Fruit fly (Drosophila melanogaster) whole organism, embryonic: ENCODE measurements around the gene Dbx.

Source experiments
- Atf6 ChIP-seq: fragments of 200-800 bp; sonication (Bioruptor generic); IDR thresholded peaks from 2 replicates; pipeline ENCODE4 v1.3.6; 2022; ENCODE audit warnings: missing biosample characterization, missing genetic modification characterization
- CG11247 ChIP-seq: fragments of 200-800 bp; sonication (Bioruptor generic); IDR thresholded peaks from 2 replicates; pipeline ENCODE4 v1.3.6; 2022; ENCODE audit warnings: missing biosample characterization, missing genetic modification characterization
- CG12769 ChIP-seq: fragments of 200-800 bp; sonication (Bioruptor generic); optimal IDR thresholded peaks from 2 replicates; lab custom pipeline; 2019; ENCODE audit warnings: missing biosample characterization, mild to moderate bottlenecking, missing genetic modification characterization, moderate library complexity
- CG1603 ChIP-seq: fragments of 200-800 bp; sonication (Bioruptor generic); optimal IDR thresholded peaks from 2 replicates; lab custom pipeline; 2019; ENCODE audit warnings: missing biosample characterization, mild to moderate bottlenecking, missing genetic modification characterization, moderate library complexity
- CG32532 ChIP-seq: fragments of 200-800 bp; sonication (Bioruptor generic); IDR thresholded peaks from 2 replicates; pipeline ENCODE4 v1.3.6; 2022; ENCODE audit warnings: missing biosample characterization, missing genetic modification characterization
- CG3847 ChIP-seq: fragments of 200-800 bp; sonication (Bioruptor generic); IDR thresholded peaks from 2 replicates; pipeline ENCODE4 v1.3.6; 2022; ENCODE audit warnings: missing biosample characterization, missing genetic modification characterization
- CG9727 ChIP-seq: fragments of 200-800 bp; sonication (Bioruptor generic); optimal IDR thresholded peaks from 3 replicates; lab custom pipeline; 2017; ENCODE audit warnings: missing biosample characterization, mild to moderate bottlenecking, missing genetic modification characterization
- CG9932 ChIP-seq: fragments of 200-800 bp; sonication (Bioruptor generic); IDR thresholded peaks from 2 replicates; pipeline ENCODE4 v1.3.6; 2022; ENCODE audit warnings: missing biosample characterization, missing genetic modification characterization
- Meics ChIP-seq: fragments of 200-800 bp; sonication (Bioruptor generic); optimal IDR thresholded peaks from 2 replicates; lab custom pipeline; 2017; ENCODE audit warnings: missing biosample characterization, mild to moderate bottlenecking, missing genetic modification characterization
- Nf-YB ChIP-seq: fragments of 200-800 bp; sonication (Bioruptor generic); optimal IDR thresholded peaks from 3 replicates; lab custom pipeline; 2019; ENCODE audit warnings: missing biosample characterization, mild to moderate bottlenecking, missing genetic modification characterization, moderate library complexity
- Sin3A ChIP-seq: fragments of >200 bp; optimal IDR thresholded peaks from 2 replicates; lab custom pipeline; 2018
- Xbp1 ChIP-seq: fragments of 200-800 bp; sonication (Bioruptor generic); optimal IDR thresholded peaks from 3 replicates; lab custom pipeline; 2016; ENCODE audit warnings: missing biosample characterization, mild to moderate bottlenecking, missing genetic modification characterization

Gene Dbx

dm6 chr3L:1976760-1977159 is 55.7 kb downstream of the Dbx start (continued):
- TF ChIP-seq CG11247 (GFP tag; lab: Robert Waterston, UW) (0 out of 2 replicates have a peak, but pooled peaks have one; percentile 14), CG12769 (peak; percentile 38), Nf-YB (GFP tag; lab: Kevin White, UChicago) (no peak), CG9727 (GFP tag; lab: Kevin White, UChicago) (peak; percentile 31), Xbp1 (GFP tag; lab: Kevin White, UChicago) (peak; percentile 5), Sin3A (no peak), CG9932 (GFP tag; lab: Robert Waterston, UW) (peak; percentile 38; the same call in 1 of the 2 replicates), Meics (GFP tag; lab: Kevin White, UChicago) (peak; percentile 45), CG1603 (tag; lab: Kevin White, UChicago) (peak; percentile 8), CG3847 (GFP tag; lab: Robert Waterston, UW) (peak; percentile 36; the same call in 1 of the 2 replicates), Atf6 (GFP tag; lab: Robert Waterston, UW) (0 out of 2 replicates have a peak, but pooled peaks have one; percentile 34), CG32532 (GFP tag; lab: Robert Waterston, UW) (peak; percentile 30; the same call in 1 of the 2 replicates)
